Fruit fly (Drosophila melanogaster) whole organism, embryonic: Measurements from ENCODE around the gene CG2574.

Experiments used
- B-H2 ChIP-seq: fragments of 200-800 bp; sonication (Bioruptor generic); optimal IDR thresholded peaks from 2 replicates; lab custom pipeline; 2018; ENCODE audit warnings: missing biosample characterization, mild to moderate bottlenecking, missing genetic modification characterization
- CG13287 ChIP-seq: fragments of 200-800 bp; sonication (Bioruptor generic); IDR thresholded peaks from 2 replicates; pipeline ENCODE4 v1.3.6; 2022; ENCODE audit warnings: missing biosample characterization, missing genetic modification characterization; ENCODE audit not compliant: partially characterized antibody
- CG14014 ChIP-seq: fragments of 200-800 bp; sonication (Bioruptor generic); IDR thresholded peaks from 2 replicates; pipeline ENCODE4 v1.3.6; 2022; ENCODE audit warnings: missing biosample characterization, missing genetic modification characterization
- CG15073 ChIP-seq: fragments of 200-800 bp; sonication (Bioruptor generic); optimal IDR thresholded peaks from 2 replicates; lab custom pipeline; 2016; ENCODE audit warnings: missing biosample characterization, missing genetic modification characterization
- CG17568 ChIP-seq: fragments of 200-800 bp; sonication (Bioruptor generic); optimal IDR thresholded peaks from 2 replicates; lab custom pipeline; 2018; ENCODE audit warnings: missing biosample characterization, mild to moderate bottlenecking, missing genetic modification characterization, moderate library complexity
- CG18764 ChIP-seq: fragments of 200-800 bp; sonication (Bioruptor generic); optimal IDR thresholded peaks from 3 replicates; lab custom pipeline; 2016; ENCODE audit warnings: missing biosample characterization, missing genetic modification characterization
- CG2116 ChIP-seq: fragments of 200-800 bp; sonication (Bioruptor generic); optimal IDR thresholded peaks from 3 replicates; lab custom pipeline; 2018; ENCODE audit warnings: missing biosample characterization, mild to moderate bottlenecking, missing genetic modification characterization
- CG2199 ChIP-seq: fragments of 200-800 bp; sonication (Bioruptor generic); IDR thresholded peaks from 3 replicates; pipeline ENCODE4 v1.3.6; 2022; ENCODE audit warnings: missing biosample characterization, missing genetic modification characterization
- CG31365 ChIP-seq: fragments of 200-800 bp; sonication (Bioruptor generic); optimal IDR thresholded peaks from 2 replicates; lab custom pipeline; 2018; ENCODE audit warnings: missing biosample characterization, mild to moderate bottlenecking, missing genetic modification characterization
- CG31388 ChIP-seq: fragments of 200-800 bp; sonication (Bioruptor generic); optimal IDR thresholded peaks from 2 replicates; lab custom pipeline; 2016; ENCODE audit warnings: missing biosample characterization, missing genetic modification characterization
- CG3726 ChIP-seq: fragments of 200-800 bp; sonication (Bioruptor generic); IDR thresholded peaks from 3 replicates; pipeline ENCODE4, ENCODE4 v1.3.6; 2022; ENCODE audit warnings: missing biosample characterization, missing genetic modification characterization
- CG42726 ChIP-seq: fragments of 200-800 bp; sonication (Bioruptor generic); IDR thresholded peaks from 2 replicates; pipeline ENCODE4 v1.3.6; 2022; ENCODE audit warnings: missing biosample characterization, missing genetic modification characterization; ENCODE audit not compliant: partially characterized antibody
- CG6683 ChIP-seq: fragments of 200-800 bp; sonication (Bioruptor generic); optimal IDR thresholded peaks from 2 replicates; lab custom pipeline; 2017; ENCODE audit warnings: missing biosample characterization, mild to moderate bottlenecking, missing genetic modification characterization, missing genetic modification reagents
- CG6791 ChIP-seq: fragments of 200-800 bp; sonication (Bioruptor generic); IDR thresholded peaks from 3 replicates; pipeline ENCODE4 v1.3.6; 2022; ENCODE audit warnings: missing biosample characterization, missing genetic modification characterization; ENCODE audit not compliant: partially characterized antibody
- CG7963 ChIP-seq: fragments of 200-800 bp; sonication (Bioruptor generic); IDR thresholded peaks from 3 replicates; pipeline ENCODE4 v1.3.6; 2022; ENCODE audit warnings: missing biosample characterization, missing genetic modification characterization; ENCODE audit not compliant: partially characterized antibody
- CG8359 ChIP-seq: fragments of 200-800 bp; sonication (Bioruptor generic); optimal IDR thresholded peaks from 2 replicates; lab custom pipeline; 2017; ENCODE audit warnings: missing biosample characterization, mild to moderate bottlenecking, missing genetic modification characterization, borderline replicate concordance
- CG9215 ChIP-seq: fragments of 200-800 bp; sonication (Bioruptor generic); IDR thresholded peaks from 2 replicates; pipeline ENCODE4 v1.3.6; 2022; ENCODE audit warnings: missing biosample characterization, missing genetic modification characterization
- CTCF ChIP-seq: fragments of 200-800 bp; sonication (Bioruptor generic); optimal IDR thresholded peaks from 2 replicates; lab custom pipeline; 2017; ENCODE audit warnings: missing biosample characterization, mild to moderate bottlenecking, missing genetic modification characterization, moderate library complexity
- Chrac-16 ChIP-seq: fragments of 200-800 bp; sonication (Bioruptor generic); optimal IDR thresholded peaks from 3 replicates; lab custom pipeline; 2016; ENCODE audit warnings: missing biosample characterization, missing genetic modification characterization
- CrebB ChIP-seq: fragments of 200-800 bp; sonication (Bioruptor generic); optimal IDR thresholded peaks from 3 replicates; lab custom pipeline; 2018; ENCODE audit warnings: missing biosample characterization, mild to moderate bottlenecking, missing genetic modification characterization
- E2f2 ChIP-seq: fragments of 200-800 bp; sonication (Bioruptor generic); IDR thresholded peaks from 2 replicates; pipeline ENCODE4 v1.3.6; 2022; ENCODE audit warnings: missing biosample characterization, missing genetic modification characterization
- Fer1 ChIP-seq: fragments of 200-800 bp; sonication (Bioruptor generic); optimal IDR thresholded peaks from 2 replicates; lab custom pipeline; 2017; ENCODE audit warnings: missing biosample characterization, mild to moderate bottlenecking, missing genetic modification characterization
- Mrtf ChIP-seq: fragments of 200-800 bp; sonication (Bioruptor generic); IDR thresholded peaks from 3 replicates; pipeline ENCODE4 v1.3.6; 2022; ENCODE audit warnings: missing biosample characterization, missing genetic modification characterization
- PHDP ChIP-seq: fragments of 200-800 bp; sonication (Bioruptor generic); optimal IDR thresholded peaks from 3 replicates; lab custom pipeline; 2018; ENCODE audit warnings: missing biosample characterization, mild to moderate bottlenecking, missing genetic modification characterization, moderate library complexity
- Spps ChIP-seq: fragments of 200-800 bp; sonication (Bioruptor generic); optimal IDR thresholded peaks from 2 replicates; lab custom pipeline; 2018; ENCODE audit warnings: missing biosample characterization, mild to moderate bottlenecking, missing genetic modification characterization
- ash1 ChIP-seq: fragments of 200-800 bp; sonication (Bioruptor generic); optimal IDR thresholded peaks from 2 replicates; lab custom pipeline; 2018; ENCODE audit warnings: missing biosample characterization, mild to moderate bottlenecking, missing genetic modification characterization
- chm ChIP-seq: fragments of 200-800 bp; sonication (Bioruptor generic); IDR thresholded peaks from 2 replicates; pipeline ENCODE4 v1.3.6; 2022; ENCODE audit warnings: missing biosample characterization, missing genetic modification characterization
- ci ChIP-seq: fragments of 200-800 bp; sonication (Bioruptor generic); IDR thresholded peaks from 3 replicates; pipeline ENCODE4 v1.3.6; 2022; ENCODE audit warnings: missing biosample characterization, missing genetic modification characterization
- ewg ChIP-seq: fragments of 200-800 bp; sonication (Bioruptor generic); optimal IDR thresholded peaks from 3 replicates; lab custom pipeline; 2017; ENCODE audit warnings: mild to moderate bottlenecking, missing biosample characterization, missing genetic modification reagents, missing genetic modification characterization
- hbn ChIP-seq: fragments of 200-800 bp; sonication (Bioruptor generic); IDR thresholded peaks from 2 replicates; pipeline ENCODE4 v1.3.6; 2022; ENCODE audit warnings: missing biosample characterization, missing genetic modification characterization; ENCODE audit not compliant: partially characterized antibody
- kah ChIP-seq: fragments of 200-800 bp; sonication (Bioruptor generic); optimal IDR thresholded peaks from 2 replicates; lab custom pipeline; 2018; ENCODE audit warnings: missing biosample characterization, mild to moderate bottlenecking, missing genetic modification characterization
- odd ChIP-seq: fragments of 200-800 bp; sonication (Bioruptor generic); optimal IDR thresholded peaks from 2 replicates; lab custom pipeline; 2017; ENCODE audit warnings: missing biosample characterization, mild to moderate bottlenecking, missing genetic modification characterization
- pfk ChIP-seq: fragments of 200-800 bp; sonication (Bioruptor generic); optimal IDR thresholded peaks from 2 replicates; lab custom pipeline; 2018; ENCODE audit warnings: missing biosample characterization, mild to moderate bottlenecking, missing genetic modification characterization, moderate library complexity
- repo ChIP-seq: fragments of 200-800 bp; sonication (Bioruptor generic); optimal IDR thresholded peaks from 2 replicates; lab custom pipeline; 2016; ENCODE audit warnings: missing biosample characterization, missing genetic modification characterization
- rib ChIP-seq: fragments of 200-800 bp; sonication (Bioruptor generic); IDR thresholded peaks from 2 replicates; pipeline ENCODE4 v1.3.6; 2022; ENCODE audit warnings: missing biosample characterization, missing genetic modification characterization
- ro ChIP-seq: fragments of 200-800 bp; sonication (Bioruptor generic); IDR thresholded peaks from 2 replicates; pipeline ENCODE4 v1.3.6; 2022; ENCODE audit warnings: missing biosample characterization, missing genetic modification characterization
- row ChIP-seq: fragments of 200-800 bp; sonication (Bioruptor generic); IDR thresholded peaks from 3 replicates; pipeline ENCODE4 v1.3.6; 2022; ENCODE audit warnings: missing biosample characterization, missing genetic modification characterization
- tup ChIP-seq: fragments of 200-800 bp; sonication (Bioruptor generic); optimal IDR thresholded peaks from 2 replicates; lab custom pipeline; 2016; ENCODE audit warnings: missing biosample characterization, mild to moderate bottlenecking, missing genetic modification characterization, moderate library complexity

CG2574 gene

dm6 chrX:12408377-12408911 lies at the start of gene CG2574, which contains the start of gene CG32651:
CG2574 (plus strand) TSS chrX:12408861.
CG32651 (minus strand) TSS chrX:12408477.
- TF ChIP-seq Chrac-16 (GFP tag; lab: Kevin White, UChicago) (no peak), CG42726 (GFP tag; lab: Robert Waterston, UW) (no peak), CG13287 (no peak), kah (GFP tag; lab: Kevin White, UChicago) (no peak), CrebB (tag; lab: Kevin White, UChicago) (no peak), pfk (GFP tag; lab: Kevin White, UChicago) (no peak), CG2199 (GFP tag; lab: Robert Waterston, UW) (no peak), CG8359 (no peak), CG6683 (GFP tag; lab: Kevin White, UChicago) (no peak), CG6791 (GFP tag; lab: Robert Waterston, UW) (no peak), CG15073 (GFP tag; lab: Kevin White, UChicago) (no peak), CG17568 (GFP tag; lab: Kevin White, UChicago) (no peak)

dm6 chrX:12372818-12373217 lies 35.8 kb upstream of the CG2574 start, which contains the start of gene CG2577:
CG2577 (plus strand) TSS chrX:12373118.
- TF ChIP-seq B-H2: no peak
- no peak for TF ChIP-seq repo (GFP tag; lab: Kevin White, UChicago)
- no peak for TF ChIP-seq Spps (tag; lab: Kevin White, UChicago)
- no peak for TF ChIP-seq Fer1 (GFP tag; lab: Kevin White, UChicago)
- no peak for TF ChIP-seq rib (GFP tag; lab: Robert Waterston, UW)
- TF ChIP-seq CG3726 (GFP tag; lab: Robert Waterston, UW): no peak
- no peak for TF ChIP-seq ewg
- TF ChIP-seq E2f2 (GFP tag; lab: Robert Waterston, UW): no peak
- no peak for TF ChIP-seq CG18764 (GFP tag; lab: Kevin White, UChicago)
- TF ChIP-seq PHDP (tag; lab: Kevin White, UChicago): no peak
- no peak for TF ChIP-seq Mrtf

dm6 chrX:12377655-12378054 lies 31.0 kb upstream of the CG2574 start, which contains the start of gene Ir11a:
Ir11a (minus strand) TSS chrX:12377755.
- TF ChIP-seq CG9215 (GFP tag; lab: Robert Waterston, UW) (no peak), ci (GFP tag; lab: Robert Waterston, UW) (no peak), CG31388 (GFP tag; lab: Kevin White, UChicago) (no peak), hbn (no peak), CTCF (GFP tag; lab: Kevin White, UChicago) (no peak), CG31365 (tag; lab: Kevin White, UChicago) (no peak), odd (no peak), CG2116 (GFP tag; lab: Kevin White, UChicago) (no peak), CG7963 (GFP tag; lab: Robert Waterston, UW) (no peak), CG14014 (GFP tag; lab: Robert Waterston, UW) (no peak), ash1 (GFP tag; lab: Kevin White, UChicago) (no peak), chm (GFP tag; lab: Robert Waterston, UW) (no peak), CG6791 (GFP tag; lab: Robert Waterston, UW) (no peak), row (no peak), ro (GFP tag; lab: Robert Waterston, UW) (no peak), tup (GFP tag; lab: Kevin White, UChicago) (no peak)
